Worm (Caenorhabditis elegans) whole organism, L1 larva: ENCODE measurements around the gene mltn-11.
"Not testable (repeated sequence)": the region's sequence is repeated elsewhere in the genome, so short reads cannot be mapped to it uniquely, and the experiment has no call there.

ENCODE experiments used
- alr-1 ChIP-seq: fragments of 200-800 bp; sonication (Bioruptor generic); optimal IDR thresholded peaks from 2 replicates; lab custom pipeline; 2018; ENCODE audit warnings: borderline replicate concordance, mild to moderate bottlenecking, missing genetic modification characterization, missing compliant biosample characterization
- ama-1 ChIP-seq: fragments of 150-350 bp; optimal IDR thresholded peaks from 2 replicates; lab custom pipeline; 2014
- ceh-8 ChIP-seq: fragments of 200-800 bp; sonication (Bioruptor generic); optimal IDR thresholded peaks from 2 replicates; lab custom pipeline; 2018; ENCODE audit warnings: mild to moderate bottlenecking, missing genetic modification characterization, moderate library complexity, missing compliant biosample characterization
- dpl-1 ChIP-seq, 3 experiments: fragments of 150-350 bp in 2 of 3; sonication (generic microtip) in 1 of 3; optimal IDR thresholded peaks; 2 replicates each; lab custom pipeline; 2014 to 2017; ENCODE audit warnings: missing biosample characterization in 3 of 3, missing genetic modification characterization in 3 of 3, missing genetic modification reagents in 3 of 3
- efl-1 ChIP-seq, 4 experiments: fragments of 150-350 bp; optimal IDR thresholded peaks in 3 of 4; peaks in 1 of 4; 1 replicate in 1 of 4; 2 replicates in 3 of 4; lab custom pipeline; 2014; ENCODE audit warnings: missing biosample characterization in 2 of 4, missing genetic modification characterization in 2 of 4, missing genetic modification reagents in 2 of 4
- fkh-10 ChIP-seq: sonication (generic microtip); optimal IDR thresholded peaks from 2 replicates; lab custom pipeline; 2017; ENCODE audit warnings: missing biosample characterization, missing genetic modification reagents, missing genetic modification characterization
- fos-1 ChIP-seq: fragments of 150-350 bp; optimal IDR thresholded peaks from 2 replicates; lab custom pipeline; 2014; ENCODE audit warnings: missing biosample characterization, missing genetic modification characterization
- grh-1 ChIP-seq: fragments of 200-800 bp; sonication (Bioruptor generic); IDR thresholded peaks from 2 replicates; pipeline ENCODE4 v1.3.6; 2022; ENCODE audit warnings: missing genetic modification reagents, missing genetic modification characterization, missing compliant biosample characterization
- irx-1 ChIP-seq: sonication (generic microtip); optimal IDR thresholded peaks from 2 replicates; lab custom pipeline; 2016; ENCODE audit warnings: missing genetic modification characterization, missing compliant biosample characterization
- jun-1 ChIP-seq: fragments of 150-350 bp; optimal IDR thresholded peaks from 2 replicates; lab custom pipeline; 2014; ENCODE audit warnings: missing biosample characterization, missing genetic modification reagents, missing genetic modification characterization
- lin-14 ChIP-seq: fragments of 200-800 bp; sonication (Bioruptor generic); optimal IDR thresholded peaks from 2 replicates; lab custom pipeline; 2018; ENCODE audit warnings: mild to moderate bottlenecking, missing genetic modification characterization, moderate library complexity, missing compliant biosample characterization
- lin-35 ChIP-seq, 2 experiments: fragments of 150-350 bp; optimal IDR thresholded peaks; 2 replicates each; lab custom pipeline; 2014; ENCODE audit warnings: missing biosample characterization in 2 of 2, missing genetic modification characterization in 2 of 2, missing genetic modification reagents in 2 of 2
- nhr-12 ChIP-seq: sonication (generic microtip); optimal IDR thresholded peaks from 2 replicates; lab custom pipeline; 2017; ENCODE audit warnings: missing biosample characterization, missing genetic modification characterization
- nhr-28 ChIP-seq: fragments of 150-350 bp; optimal IDR thresholded peaks from 2 replicates; lab custom pipeline; 2014; ENCODE audit warnings: missing biosample characterization, missing genetic modification characterization
- nhr-76 ChIP-seq: sonication (generic microtip); optimal IDR thresholded peaks from 2 replicates; lab custom pipeline; 2017; ENCODE audit warnings: missing biosample characterization, missing genetic modification characterization
- nhr-85 ChIP-seq: sonication (generic microtip); peaks from one replicate; lab custom pipeline; 2016; ENCODE audit warnings: missing genetic modification characterization, inconsistent platforms, missing compliant biosample characterization
- nhr-90 ChIP-seq: sonication (generic microtip); optimal IDR thresholded peaks from 2 replicates; lab custom pipeline; 2016; ENCODE audit warnings: mild to moderate bottlenecking, missing genetic modification characterization, missing compliant biosample characterization; ENCODE audit not compliant: poor library complexity
- rnt-1 ChIP-seq: sonication (generic microtip); optimal IDR thresholded peaks from 2 replicates; lab custom pipeline; 2016; ENCODE audit warnings: mild to moderate bottlenecking, missing genetic modification characterization, moderate library complexity, missing compliant biosample characterization
- skn-1 ChIP-seq: fragments of 150-350 bp; optimal IDR thresholded peaks from 2 replicates; lab custom pipeline; 2014; ENCODE audit warnings: missing biosample characterization, missing genetic modification characterization
- tbx-2 ChIP-seq: sonication (generic microtip); optimal IDR thresholded peaks from 2 replicates; lab custom pipeline; 2016; ENCODE audit warnings: missing genetic modification characterization, missing compliant biosample characterization
- ztf-4 ChIP-seq: fragments of 150-350 bp; optimal IDR thresholded peaks from 2 replicates; lab custom pipeline; 2014; ENCODE audit warnings: missing biosample characterization, missing genetic modification characterization

mltn-11 gene

DNA sequence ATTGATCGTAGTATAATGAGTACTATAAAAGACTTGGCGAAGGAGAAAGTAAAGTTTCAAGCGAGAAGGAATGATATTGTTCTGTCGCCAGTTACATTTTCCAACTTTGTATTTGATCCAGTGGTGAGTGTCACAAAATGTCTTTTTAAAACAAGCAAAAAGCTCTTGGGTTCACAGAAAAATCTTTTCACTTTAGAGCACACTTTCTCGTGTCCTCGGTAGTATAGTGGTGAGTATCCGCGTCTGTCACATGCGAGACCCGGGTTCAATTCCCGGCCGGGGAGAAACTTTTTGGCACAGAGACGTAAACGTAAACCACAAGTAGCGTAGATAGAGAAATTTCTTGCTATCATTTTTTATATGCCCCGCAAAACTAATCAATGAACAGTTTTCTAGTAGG is 4.4 kb downstream of the mltn-11 start:
- TF ChIP-seq alr-1 (tag; lab: Kevin White, UChicago): no peak

- TF ChIP-seq ceh-8 (GFP tag; lab: Kevin White, UChicago): no peak
Measured at ce11 chrV:16643558-16643957, 7.6 kb downstream of the mltn-11 start, which contains the start of gene srw-77. Gene srw-77 (minus strand): TSS chrV:16643658.

DNA sequence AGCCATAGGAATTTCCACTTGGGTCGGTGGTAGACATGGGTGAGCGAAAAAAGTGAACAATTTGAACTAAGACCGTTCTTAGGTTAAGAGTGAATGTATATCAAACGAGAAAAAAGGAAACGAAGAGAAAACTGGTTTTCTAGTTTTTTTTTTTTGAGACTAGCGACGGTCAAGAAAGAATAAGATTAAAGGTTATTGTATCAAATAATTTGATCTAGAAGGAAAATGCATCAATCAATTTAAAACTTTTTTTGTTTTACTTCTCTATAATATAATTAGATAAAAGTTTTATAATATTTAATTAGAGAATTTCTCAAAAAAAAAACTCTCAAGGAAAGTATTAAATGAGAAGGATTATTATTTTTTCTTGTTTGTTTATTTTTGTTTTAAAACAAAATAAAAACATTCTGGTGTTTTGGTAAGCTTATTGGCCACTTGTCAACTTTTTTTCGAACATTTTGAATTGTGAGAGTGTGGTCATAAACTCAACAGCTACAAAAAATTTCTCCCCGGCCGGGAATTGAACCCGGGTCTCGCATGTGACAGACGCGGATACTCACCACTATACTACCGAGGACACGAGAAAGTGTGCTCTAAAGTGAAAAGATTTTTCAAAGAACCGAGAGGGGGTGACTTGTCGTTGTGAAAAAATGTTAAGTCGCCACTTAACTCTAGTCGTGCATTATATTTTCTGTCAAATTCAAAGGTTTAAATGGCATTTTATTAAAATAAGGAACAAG is 9.4 kb downstream of the mltn-11 start, which contains the start of gene W06G6.17:
W06G6.17 (minus strand) TSS at position 51 of the 740 bp plus-strand sequence.
- TF ChIP-seq nhr-76 (tag; lab: Kevin White, UChicago) (no peak), lin-35 (GFP tag; optimal IDR thresholded peaks at IDR 0.05; lab: Kevin White, UChicago) (no peak), fos-1 (tag; lab: Kevin White, UChicago) (no peak)

ce11 chrV:16646372-16646771 is 10.4 kb downstream of the mltn-11 start, which contains the start of gene W06G6.9:
Gene W06G6.9 (minus strand): TSS chrV:16646472.
- no peak for TF ChIP-seq skn-1
- TF ChIP-seq dpl-1 (GFP tag; optimal IDR thresholded peaks at IDR 0.05; lab: Kevin White, UChicago): no peak
- no peak for TF ChIP-seq irx-1 (tag; lab: Kevin White, UChicago)
- no peak for TF ChIP-seq ceh-8 (GFP tag; lab: Kevin White, UChicago)

ce11 chrV:16647093-16647492 is 11.1 kb downstream of the mltn-11 start, which contains the start of gene W06G6.10:
Gene W06G6.10 (minus strand): TSS chrV:16647193.
- TF ChIP-seq efl-1 (optimal IDR thresholded peaks at IDR 0.05; lab: Kevin White, UChicago) (no peak), efl-1 (GFP tag; optimal IDR thresholded peaks at IDR 0.05 in 1 of 2; lab: Kevin White, UChicago) (peak in 1 of 2 experiments; percentile 10), jun-1 (tag; lab: Kevin White, UChicago) (no peak)

- TF ChIP-seq ztf-4 (tag; lab: Kevin White, UChicago) (no peak), skn-1 (no peak), nhr-85 (peak; percentile 6), grh-1 (GFP tag; lab: Robert Waterston, UW) (no peak)
Measured at ce11 chrV:16648317-16649018, 12.5 kb downstream of the mltn-11 start, which contains the start of gene W06G6.20. Gene W06G6.20 (minus strand): TSS chrV:16648367.

- not testable (repeated sequence) for TF ChIP-seq ama-1 (lab: Kevin White, UChicago); rnt-1 (tag; lab: Kevin White, UChicago); fkh-10 (GFP tag; lab: Kevin White, UChicago)
Measured at ce11 chrV:16649200-16649599, 13.2 kb downstream of the mltn-11 start, which contains the start of gene W06G6.11. Gene W06G6.11 (minus strand): TSS chrV:16649300.

DNA sequence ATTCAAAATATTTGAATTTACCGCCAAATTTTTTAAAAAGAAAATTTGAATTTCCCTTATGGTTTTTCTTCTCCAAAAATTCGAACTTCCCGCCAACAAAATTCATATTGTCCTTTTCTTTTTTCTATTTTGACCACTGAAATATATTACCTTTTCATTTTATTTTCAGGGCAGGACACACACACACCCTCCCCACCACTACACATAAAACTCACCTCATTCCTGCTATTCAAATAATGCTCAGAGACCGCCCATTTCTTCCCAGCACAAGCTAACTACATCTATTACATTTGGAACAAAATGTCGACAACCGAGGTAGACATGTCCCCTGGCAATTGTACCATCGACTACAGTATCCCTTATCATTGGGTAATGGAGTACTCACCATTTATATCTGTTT is 18.3 kb downstream of the mltn-11 start, which contains the start of gene W06G6.15:
W06G6.15 (plus strand) TSS at position 301 of the 400 bp plus-strand sequence.
- TF ChIP-seq nhr-90 (tag; lab: Kevin White, UChicago); nhr-28 (tag; lab: Kevin White, UChicago); tbx-2: not testable (repeated sequence)
- TF ChIP-seq, all 84 proteins: peak for 0; not testable (repeated sequence) for 84

DNA sequence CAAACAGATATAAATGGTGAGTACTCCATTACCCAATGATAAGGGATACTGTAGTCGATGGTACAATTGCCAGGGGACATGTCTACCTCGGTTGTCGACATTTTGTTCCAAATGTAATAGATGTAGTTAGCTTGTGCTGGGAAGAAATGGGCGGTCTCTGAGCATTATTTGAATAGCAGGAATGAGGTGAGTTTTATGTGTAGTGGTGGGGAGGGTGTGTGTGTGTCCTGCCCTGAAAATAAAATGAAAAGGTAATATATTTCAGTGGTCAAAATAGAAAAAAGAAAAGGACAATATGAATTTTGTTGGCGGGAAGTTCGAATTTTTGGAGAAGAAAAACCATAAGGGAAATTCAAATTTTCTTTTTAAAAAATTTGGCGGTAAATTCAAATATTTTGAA is 24.8 kb downstream of the mltn-11 start, which contains the start of gene Y70C5B.2:
Y70C5B.2 (minus strand) TSS at position 101 of the 400 bp plus-strand sequence.
- TF ChIP-seq lin-14 (GFP tag; lab: Kevin White, UChicago); nhr-12 (tag; lab: Kevin White, UChicago); ztf-4 (tag; lab: Kevin White, UChicago): not testable (repeated sequence)
